Fruit fly (Drosophila melanogaster): ENCODE measurements around the gene Grip91.

- no peak for TF ChIP-seq CG8478 (optimal IDR thresholded peaks at IDR 0.05)
- no peak for TF ChIP-seq CTCF (optimal IDR thresholded peaks at IDR 0.05)
These were observed 10.0 kb upstream of the Grip91 start for dm6 chrX:13754476-13754875.

Data from S2 (cell line).